Worm (Caenorhabditis elegans): ENCODE results near the gene B0464.9.

Gene B0464.9

DNA sequence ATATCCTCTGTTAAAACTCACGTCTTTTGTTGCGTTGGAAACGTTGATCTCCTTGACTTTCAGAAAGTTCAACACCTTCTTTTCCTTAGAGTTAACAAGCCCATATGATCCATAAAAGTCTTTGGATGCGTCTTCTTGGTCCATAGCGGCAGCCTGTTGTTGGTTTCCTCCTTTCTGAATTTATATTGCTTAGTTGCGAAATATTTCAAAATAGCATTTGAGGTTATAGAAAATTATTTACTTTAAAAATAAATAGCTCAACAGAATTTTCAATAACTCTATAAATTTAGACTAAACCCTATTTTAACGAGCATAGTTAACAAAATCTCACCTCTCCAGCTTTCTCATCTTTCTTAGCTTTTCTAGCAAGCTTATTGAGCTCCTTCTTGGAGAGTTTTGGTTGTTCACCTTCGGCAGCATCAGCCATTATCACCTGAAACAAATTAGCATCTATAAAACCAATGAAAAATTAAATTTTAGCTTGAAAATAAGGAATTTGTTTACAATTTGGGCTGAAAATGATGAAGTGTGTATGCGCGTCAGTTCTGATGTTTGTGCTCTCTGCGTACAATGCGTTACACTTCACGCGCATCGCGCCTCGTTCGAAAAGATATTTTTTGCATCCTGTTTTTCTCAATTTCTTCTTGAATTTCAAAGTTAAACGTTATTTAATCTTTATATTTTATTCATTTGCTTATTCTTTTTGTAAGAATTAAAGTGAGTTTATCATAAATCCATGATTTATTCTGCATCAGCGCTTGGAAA, 25.4 kb downstream of the B0464.9 start, which contains the start of the genes dars-1 and ctr-9:
Gene dars-1 (minus strand): TSS at position 433 of the 765 bp plus-strand sequence.
Gene ctr-9 (plus strand): TSS at position 614 of the 765 bp plus-strand sequence.
- TF ChIP-seq fax-1 (tag; optimal IDR thresholded peaks at IDR 0.05) (no peak), nhr-232 (tag; optimal IDR thresholded peaks at IDR 0.05) (no peak), pat-9 (tag; optimal IDR thresholded peaks at IDR 0.05) (no peak), ceh-31 (tag; optimal IDR thresholded peaks at IDR 0.05) (no peak), pros-1 (tag; optimal IDR thresholded peaks at IDR 0.05) (no peak), dmd-4 (tag; optimal IDR thresholded peaks at IDR 0.05; ENCODE audit: borderline replicate concordance) (no peak), ttx-3 (tag; optimal IDR thresholded peaks at IDR 0.05) (no peak), dve-1 (tag; optimal IDR thresholded peaks at IDR 0.05) (no peak), fkh-10 (GFP tag; optimal IDR thresholded peaks at IDR 0.05) (no peak), zip-5 (tag; optimal IDR thresholded peaks at IDR 0.05) (no peak), unc-55 (GFP tag; optimal IDR thresholded peaks at IDR 0.05) (no peak), unc-86 (tag; optimal IDR thresholded peaks at IDR 0.05) (no peak), gmeb-2 (tag; optimal IDR thresholded peaks at IDR 0.05) (no peak), ref-2 (tag; optimal IDR thresholded peaks at IDR 0.05) (no peak), K09A11.1 (tag; optimal IDR thresholded peaks at IDR 0.05; ENCODE audit: insufficient read depth) (no peak)

DNA sequence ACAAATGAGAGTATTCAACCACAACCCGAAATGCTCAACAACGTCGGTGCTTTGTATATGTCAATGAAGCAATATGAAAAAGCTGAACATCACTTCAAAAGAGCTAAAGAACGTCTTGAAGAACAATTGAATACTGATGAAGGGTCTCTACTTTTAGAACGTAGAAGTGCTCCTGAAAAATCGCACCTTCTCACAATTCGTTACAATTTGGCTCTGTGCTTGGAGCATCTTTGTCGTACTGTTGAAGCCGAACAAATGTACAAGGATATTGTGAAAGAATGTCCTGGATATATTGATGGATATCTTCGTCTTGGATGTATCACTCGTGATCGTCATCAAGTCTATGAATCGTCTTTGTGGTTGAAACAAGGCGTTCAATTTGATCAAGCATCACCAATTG, 28.6 kb downstream of the B0464.9 start:
- TF ChIP-seq ref-2 (tag; optimal IDR thresholded peaks at IDR 0.05) (no peak), odd-2 (tag; optimal IDR thresholded peaks at IDR 0.05) (no peak), ceh-45 (GFP tag; IDR thresholded peaks at IDR 0.05) (no peak), fkh-6 (tag; optimal IDR thresholded peaks at IDR 0.05) (no peak), pag-3 (tag; optimal IDR thresholded peaks at IDR 0.05; ENCODE audit: borderline replicate concordance) (no peak), ceh-9 (tag; optimal IDR thresholded peaks at IDR 0.05) (no peak)

DNA sequence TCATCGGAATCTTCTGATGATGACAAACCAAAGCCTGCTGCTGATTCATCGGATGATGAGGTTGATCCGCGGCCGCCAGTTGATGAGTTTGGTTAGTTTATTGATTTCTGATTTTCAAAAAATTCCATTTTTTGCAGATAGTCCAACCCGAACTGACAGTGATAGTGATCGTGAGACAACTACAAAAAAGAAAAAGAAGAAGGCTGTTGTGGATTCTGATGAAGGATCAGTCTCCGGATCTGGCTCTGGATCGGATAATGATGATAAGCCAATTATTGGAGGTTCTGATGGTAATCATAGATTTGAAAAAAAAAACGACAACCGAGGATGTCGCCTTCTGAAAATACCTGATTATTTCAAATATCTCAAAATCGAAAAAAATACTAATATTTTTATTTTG, 30.5 kb downstream of the B0464.9 start:
- TF ChIP-seq ref-2 (tag; optimal IDR thresholded peaks at IDR 0.05) (no peak), che-1 (tag; optimal IDR thresholded peaks at IDR 0.05) (no peak), C08G9.2 (tag; optimal IDR thresholded peaks at IDR 0.05) (no peak), K02D7.2 (tag; optimal IDR thresholded peaks at IDR 0.05) (no peak), syd-9 (tag; optimal IDR thresholded peaks at IDR 0.05) (no peak), lim-6 (tag; optimal IDR thresholded peaks at IDR 0.05) (no peak), Y22D7AL.16 (tag; optimal IDR thresholded peaks at IDR 0.05) (no peak)

DNA sequence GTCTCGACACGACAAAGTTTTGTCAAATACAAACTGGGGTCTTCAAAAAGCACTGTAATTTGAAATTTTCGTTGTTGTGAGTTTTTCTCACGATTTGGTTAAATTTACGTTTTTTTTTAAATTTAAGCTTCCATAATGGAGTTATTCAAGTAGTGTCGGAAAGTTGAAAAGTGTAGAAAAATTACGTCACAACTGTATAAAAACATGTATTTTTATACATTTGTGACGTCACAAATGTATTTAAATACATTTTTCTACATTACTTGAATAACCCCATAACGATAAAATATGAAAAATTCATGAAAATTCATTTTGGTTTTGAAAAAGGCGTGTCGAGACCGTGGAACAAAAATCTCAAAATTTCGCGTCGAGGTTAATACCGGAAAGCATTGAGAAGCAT, 31.8 kb downstream of the B0464.9 start:
- no peak for TF ChIP-seq ceh-22 (tag; optimal IDR thresholded peaks at IDR 0.05)
- TF ChIP-seq hlh-13 (GFP tag; optimal IDR thresholded peaks at IDR 0.05): no peak
- no peak for TF ChIP-seq ceh-30 (tag; optimal IDR thresholded peaks at IDR 0.05)
- no peak for TF ChIP-seq pros-1 (tag; optimal IDR thresholded peaks at IDR 0.05)
- TF ChIP-seq T23F11.4 (GFP tag; optimal IDR thresholded peaks at IDR 0.05): no peak
- TF ChIP-seq ceh-34 (tag; optimal IDR thresholded peaks at IDR 0.05): no peak

DNA sequence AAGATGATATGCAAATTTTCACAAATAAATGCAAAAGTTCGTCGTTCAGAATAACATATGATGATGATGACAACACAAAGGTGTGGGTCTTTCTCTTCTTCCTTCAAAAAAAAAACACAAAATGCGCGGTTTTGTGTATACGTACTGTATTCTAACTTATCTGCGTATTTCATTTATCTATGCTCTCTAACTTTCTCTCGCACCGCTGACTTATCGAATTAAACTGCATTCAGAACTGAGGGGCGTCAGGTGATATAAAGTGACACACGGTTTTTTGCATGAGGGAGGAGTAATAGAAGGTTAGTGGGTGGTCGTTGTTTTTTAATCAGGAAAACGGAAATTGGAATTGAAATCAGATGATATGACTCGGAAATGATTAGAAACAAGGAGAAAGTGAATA, 34.7 kb downstream of the B0464.9 start, which contains the start of gene sod-4:
Gene sod-4 (minus strand): TSS at position 109 of the 400 bp plus-strand sequence.
- no peak for TF ChIP-seq nfya-1 (tag; optimal IDR thresholded peaks at IDR 0.05)
- no peak for TF ChIP-seq hlh-30 (tag; optimal IDR thresholded peaks at IDR 0.05; ENCODE audit: insufficient read depth)
- no peak for TF ChIP-seq ref-2 (tag; optimal IDR thresholded peaks at IDR 0.05)
- TF ChIP-seq ceh-9 (tag; optimal IDR thresholded peaks at IDR 0.05): no peak
- TF ChIP-seq fkh-10 (GFP tag; optimal IDR thresholded peaks at IDR 0.05): no peak
- no peak for TF ChIP-seq hlh-6 (tag; optimal IDR thresholded peaks at IDR 0.05)
- TF ChIP-seq tbx-2 (tag; optimal IDR thresholded peaks at IDR 0.05): no peak
- no peak for TF ChIP-seq elt-4 (tag; optimal IDR thresholded peaks at IDR 0.05)
- TF ChIP-seq tbx-7 (tag; optimal IDR thresholded peaks at IDR 0.05): no peak
- TF ChIP-seq unc-3 (GFP tag; conservative IDR thresholded peaks at IDR 0.05): no peak
- no peak for TF ChIP-seq unc-3 (tag; optimal IDR thresholded peaks at IDR 0.05)
- TF ChIP-seq ceh-22 (tag; optimal IDR thresholded peaks at IDR 0.05): no peak
- TF ChIP-seq gmeb-2 (tag; optimal IDR thresholded peaks at IDR 0.05): no peak
- no peak for TF ChIP-seq ceh-6 (GFP tag; optimal IDR thresholded peaks at IDR 0.05)
- no peak for TF ChIP-seq ttx-3 (tag; optimal IDR thresholded peaks at IDR 0.05)
- no peak for TF ChIP-seq ama-1 (optimal IDR thresholded peaks at IDR 0.05)
- no peak for TF ChIP-seq hlh-8 (tag; optimal IDR thresholded peaks at IDR 0.05)
- TF ChIP-seq madf-2 (tag; optimal IDR thresholded peaks at IDR 0.05): no peak
- no peak for TF ChIP-seq ceh-48 (tag; optimal IDR thresholded peaks at IDR 0.05)
- TF ChIP-seq ceh-19 (GFP tag; optimal IDR thresholded peaks at IDR 0.05): no peak
